Fruit fly (Drosophila melanogaster): ENCODE measurements around the gene CG15369.

Gene CG15369

DNA sequence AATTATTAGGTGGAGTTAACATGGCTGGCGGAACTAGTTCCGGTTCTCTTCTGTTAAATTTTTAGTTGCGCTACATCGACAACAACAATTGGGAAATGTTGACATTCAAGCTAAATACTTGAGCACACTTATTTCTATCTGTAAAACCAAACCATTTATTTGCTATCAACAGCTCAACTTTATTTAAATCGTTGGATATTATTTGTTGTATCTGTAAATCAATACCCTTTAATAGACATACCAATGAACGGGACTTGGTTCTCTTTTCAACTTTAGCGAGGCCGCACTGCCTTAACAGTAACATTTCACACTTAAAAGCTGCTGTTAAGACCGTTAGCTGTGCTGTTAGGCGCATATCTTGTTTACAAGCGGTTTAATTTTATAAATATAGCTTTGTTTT is 23.1 kb upstream of the CG15369 start, which contains the start of gene CG12106 (continued):
- TF ChIP-seq caup (GFP tag; optimal IDR thresholded peaks at IDR 0.05; ENCODE audit: severe bottlenecking) (no peak), chif (GFP tag; optimal IDR thresholded peaks at IDR 0.05) (peak in 1 of 2 experiments; percentile 14), CG1233 (GFP tag; optimal IDR thresholded peaks at IDR 0.05) (no peak), cwo (GFP tag; optimal IDR thresholded peaks at IDR 0.05) (peak; percentile 8), CG7839 (tag; optimal IDR thresholded peaks at IDR 0.05) (peak; percentile 62), CG17361 (GFP tag; IDR thresholded peaks at IDR 0.05) (peak; percentile 41; the same call in 1 of the 3 replicates), Opbp (GFP tag; IDR thresholded peaks at IDR 0.05; ENCODE audit: partially characterized antibody) (no peak), pfk (GFP tag; optimal IDR thresholded peaks at IDR 0.05) (no peak), nom (GFP tag; optimal IDR thresholded peaks at IDR 0.05) (peak; percentile 13), CG9437 (GFP tag; optimal IDR thresholded peaks at IDR 0.05) (no peak), hb (GFP tag; IDR thresholded peaks at IDR 0.05; ENCODE audit: partially characterized antibody) (no peak), CG13123 (GFP tag; optimal IDR thresholded peaks at IDR 0.05) (peak; percentile 20), CG30403 (GFP tag; optimal IDR thresholded peaks at IDR 0.05) (peak; percentile 57), CG10366 (GFP tag; IDR thresholded peaks at IDR 0.05) (peak; percentile 36; the same call in 1 of the 2 replicates), klu (GFP tag; IDR thresholded peaks at IDR 0.05) (no peak), CG2120 (GFP tag; optimal IDR thresholded peaks at IDR 0.05) (peak; percentile 74), zf30C (GFP tag; optimal IDR thresholded peaks at IDR 0.05) (no peak), crol (GFP tag; IDR thresholded peaks at IDR 0.05) (no peak), Xrp1 (GFP tag; IDR thresholded peaks at IDR 0.05) (peak; percentile 41; the same call in 1 of the 2 replicates), CG11093 (GFP tag; IDR thresholded peaks at IDR 0.05) (no peak), pita (GFP tag; optimal IDR thresholded peaks at IDR 0.05) (no peak), lmd (GFP tag; IDR thresholded peaks at IDR 0.05) (no peak), usp (GFP tag; optimal IDR thresholded peaks at IDR 0.05) (no peak), CG11560 (tag; IDR thresholded peaks at IDR 0.05) (no peak), CG17912 (GFP tag; optimal IDR thresholded peaks at IDR 0.05) (no peak), Drgx (GFP tag; IDR thresholded peaks at IDR 0.05) (no peak; the same call in 1 of the 2 replicates), insv (GFP tag; optimal IDR thresholded peaks at IDR 0.05) (no peak), CG4282 (GFP tag; optimal IDR thresholded peaks at IDR 0.05) (no peak), ranshi (GFP tag; IDR thresholded peaks at IDR 0.05) (no peak; the same call in 1 of the 2 replicates), toy (GFP tag; IDR thresholded peaks at IDR 0.05) (no peak), ind (GFP tag; optimal IDR thresholded peaks at IDR 0.05) (peak; percentile 51), bsh (GFP tag; optimal IDR thresholded peaks at IDR 0.05) (peak in 1 of 2 experiments; percentile 46), B-H1 (GFP tag; IDR thresholded peaks at IDR 0.05) (0 out of 3 replicates have a peak, but pooled peaks have one; percentile 20), bowl (GFP tag; IDR thresholded peaks at IDR 0.05) (no peak), lola (GFP tag; optimal IDR thresholded peaks at IDR 0.05) (peak in 1 of 3 experiments; percentile 27), mirr (GFP tag; optimal IDR thresholded peaks at IDR 0.05) (peak; percentile 34), NFAT (GFP tag; IDR thresholded peaks at IDR 0.05) (no peak), tup (GFP tag; optimal IDR thresholded peaks at IDR 0.05) (no peak), CG18619 (GFP tag; optimal IDR thresholded peaks at IDR 0.05) (peak; percentile 33), Ravus (GFP tag; IDR thresholded peaks at IDR 0.05) (no peak), peb (GFP tag; IDR thresholded peaks at IDR 0.05) (no peak), Dp (GFP tag; optimal IDR thresholded peaks at IDR 0.05) (peak; percentile 24), Poxn (GFP tag; IDR thresholded peaks at IDR 0.05) (no peak), CG8478 (optimal IDR thresholded peaks at IDR 0.05) (no peak), Fer2 (tag; optimal IDR thresholded peaks at IDR 0.05) (no peak), ac (GFP tag; optimal IDR thresholded peaks at IDR 0.05) (no peak), CG18011 (GFP tag; optimal IDR thresholded peaks at IDR 0.05) (no peak), Sin3A (optimal IDR thresholded peaks at IDR 0.05) (no peak), CG15269 (tag; optimal IDR thresholded peaks at IDR 0.05) (peak; percentile 65), Eip74EF (GFP tag; optimal IDR thresholded peaks at IDR 0.05) (no peak), CG5180 (GFP tag; optimal IDR thresholded peaks at IDR 0.05) (no peak)

Data from whole organism, embryonic.